Fruit fly (Drosophila melanogaster): ENCODE measurements around the gene CG7130.

The CG7130 gene

DNA sequence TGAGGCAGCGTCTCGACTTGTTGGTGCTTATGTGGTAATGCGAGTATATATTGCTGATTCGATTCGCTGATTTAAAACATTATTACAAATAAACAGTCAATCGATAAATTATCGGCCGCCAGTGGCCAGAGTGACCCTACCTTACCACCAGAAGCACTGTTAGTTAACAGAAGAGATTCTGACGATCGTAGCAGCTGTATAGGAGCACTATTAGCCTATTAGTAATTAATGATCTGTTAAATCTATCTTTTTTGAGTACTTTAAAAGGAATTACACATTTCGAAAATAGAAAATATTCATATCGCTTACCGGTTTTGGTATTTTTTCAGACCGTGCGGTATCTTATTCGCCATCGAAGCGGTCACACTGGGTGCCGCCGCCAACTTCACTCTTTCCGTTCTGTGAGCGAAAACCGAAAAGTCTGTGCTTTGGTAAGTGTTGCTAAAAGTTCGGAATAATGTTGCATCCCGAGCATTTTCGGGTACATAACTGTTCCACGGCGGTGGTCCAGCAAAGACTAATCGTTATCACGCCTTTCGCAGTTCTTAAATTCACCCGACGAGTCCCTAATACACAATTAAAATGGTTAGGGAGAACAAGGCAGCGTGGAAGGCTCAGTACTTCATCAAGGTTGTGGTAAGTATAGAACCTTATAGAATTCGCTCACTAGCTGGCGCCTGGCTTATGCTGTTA, at the start of gene CG7130, which contains the start of gene RpLP0 (continued):
- peak; percentile 79 for TF ChIP-seq CG7556 (GFP tag; optimal IDR thresholded peaks at IDR 0.05)
- TF ChIP-seq CG9797 (GFP tag; optimal IDR thresholded peaks at IDR 0.05), result peak; percentile 98
- TF ChIP-seq Hmr (GFP tag; optimal IDR thresholded peaks at IDR 0.05), result peak; percentile 97
- peak; percentile 88 for TF ChIP-seq CG9609 (GFP tag; optimal IDR thresholded peaks at IDR 0.05)
- peak; percentile 90 for TF ChIP-seq crc (GFP tag; optimal IDR thresholded peaks at IDR 0.05)
- TF ChIP-seq slp2 (GFP tag; optimal IDR thresholded peaks at IDR 0.05), result peak; percentile 90
- TF ChIP-seq wdn (GFP tag; IDR thresholded peaks at IDR 0.05), result peak; percentile 79
- peak; percentile 96 for TF ChIP-seq B-H2 (GFP tag; optimal IDR thresholded peaks at IDR 0.05)
- TF ChIP-seq fd96Cb (tag; optimal IDR thresholded peaks at IDR 0.05), result peak; percentile 74
- peak; percentile 97 for TF ChIP-seq NfI (GFP tag; optimal IDR thresholded peaks at IDR 0.05)
- TF ChIP-seq Mad (GFP tag; optimal IDR thresholded peaks at IDR 0.05), result peak; percentile 94
- peak; percentile 97 for TF ChIP-seq lab (GFP tag; optimal IDR thresholded peaks at IDR 0.05)
- TF ChIP-seq dmrt99B (tag; optimal IDR thresholded peaks at IDR 0.05), result peak; percentile 81
- TF ChIP-seq az2 (GFP tag; optimal IDR thresholded peaks at IDR 0.05), result peak; percentile 82
- peak; percentile 88 for TF ChIP-seq CG10147 (GFP tag; optimal IDR thresholded peaks at IDR 0.05)
- TF ChIP-seq ase (GFP tag; IDR thresholded peaks at IDR 0.05), result peak; percentile 87
- TF ChIP-seq twi (tag; optimal IDR thresholded peaks at IDR 0.05), result peak; percentile 81
- TF ChIP-seq Sin3A (optimal IDR thresholded peaks at IDR 0.05), result peak; percentile 94
- TF ChIP-seq sc (optimal IDR thresholded peaks at IDR 0.05), result no peak
- peak; percentile 89 for TF ChIP-seq sc (GFP tag; optimal IDR thresholded peaks at IDR 0.05)
- peak; percentile 86 for TF ChIP-seq zfh2 (GFP tag; optimal IDR thresholded peaks at IDR 0.05)
- TF ChIP-seq dysf (GFP tag; IDR thresholded peaks at IDR 0.05), result peak; percentile 82
- TF ChIP-seq Dp (GFP tag; optimal IDR thresholded peaks at IDR 0.05), result peak; percentile 73
- TF ChIP-seq aop (GFP tag; IDR thresholded peaks at IDR 0.05), result no peak
- no peak for TF ChIP-seq CG2889 (GFP tag; IDR thresholded peaks at IDR 0.05)
- TF ChIP-seq CG6254 (GFP tag; optimal IDR thresholded peaks at IDR 0.05), result peak; percentile 80
- peak; percentile 71 for TF ChIP-seq jing (GFP tag; optimal IDR thresholded peaks at IDR 0.05)
- TF ChIP-seq CG11560 (tag; IDR thresholded peaks at IDR 0.05), result peak; percentile 72; the same call in 1 of the 3 replicates
- TF ChIP-seq dati (GFP tag; IDR thresholded peaks at IDR 0.05), result peak; percentile 87
- TF ChIP-seq inv (GFP tag; IDR thresholded peaks at IDR 0.05; ENCODE audit: partially characterized antibody), result no peak; the same call in 1 of the 2 replicates
- no peak for TF ChIP-seq CkIIα-i1 (GFP tag; IDR thresholded peaks at IDR 0.05)
- peak; percentile 87 for TF ChIP-seq Bdp1 (GFP tag; optimal IDR thresholded peaks at IDR 0.05)
- peak; percentile 42; the same call in 1 of the 2 replicates for TF ChIP-seq Taf1 (GFP tag; IDR thresholded peaks at IDR 0.05)
- TF ChIP-seq ato (GFP tag; IDR thresholded peaks at IDR 0.05; ENCODE audit: partially characterized antibody), result no peak
- 0 out of 2 replicates have a peak, but pooled peaks have one; percentile 30 for TF ChIP-seq CG32767 (GFP tag; IDR thresholded peaks at IDR 0.05)
- TF ChIP-seq CG12659 (GFP tag; optimal IDR thresholded peaks at IDR 0.05), result peak; percentile 97
- peak; percentile 91 for TF ChIP-seq CG8359 (GFP tag; optimal IDR thresholded peaks at IDR 0.05; ENCODE audit: borderline replicate concordance)
- TF ChIP-seq lilli (GFP tag; optimal IDR thresholded peaks at IDR 0.05), result peak; percentile 83
- peak; percentile 64 for TF ChIP-seq Doc2 (GFP tag; IDR thresholded peaks at IDR 0.05)
- peak; percentile 94 for TF ChIP-seq NK7.1 (GFP tag; optimal IDR thresholded peaks at IDR 0.05)
- TF ChIP-seq gro (GFP tag; optimal IDR thresholded peaks at IDR 0.05), result peak; percentile 84
- TF ChIP-seq vvl (GFP tag; IDR thresholded peaks at IDR 0.05), result peak; percentile 93
- TF ChIP-seq CG3065 (GFP tag; optimal IDR thresholded peaks at IDR 0.05), result peak; percentile 90
- no peak for TF ChIP-seq prd (optimal IDR thresholded peaks at IDR 0.05)
- peak; percentile 55; the same call in 2 of the 3 replicates for TF ChIP-seq prd (GFP tag; IDR thresholded peaks at IDR 0.05)
- TF ChIP-seq luna (GFP tag; optimal IDR thresholded peaks at IDR 0.05), result peak; percentile 89
- TF ChIP-seq CG16779 (GFP tag; IDR thresholded peaks at IDR 0.05), result peak; percentile 89
- peak; percentile 87 for TF ChIP-seq CG17359 (tag; optimal IDR thresholded peaks at IDR 0.05)
- peak; percentile 87 for TF ChIP-seq CG10274 (GFP tag; optimal IDR thresholded peaks at IDR 0.05)
- peak; percentile 63 for TF ChIP-seq pum (GFP tag; optimal IDR thresholded peaks at IDR 0.05)

Measured in whole organism, embryonic.